Worm (Caenorhabditis elegans): ENCODE measurements around the gene Y42G9A.3.

- TF ChIP-seq flh-1 (GFP tag; optimal IDR thresholded peaks at IDR 0.05) (no peak), mls-2 (tag; optimal IDR thresholded peaks at IDR 0.05) (no peak), lin-13 (tag; optimal IDR thresholded peaks at IDR 0.05) (no peak), ces-1 (GFP tag; optimal IDR thresholded peaks at IDR 0.05) (no peak), snpc-4 (tag; optimal IDR thresholded peaks at IDR 0.05) (no peak), nhr-12 (tag; optimal IDR thresholded peaks at IDR 0.05) (no peak), ceh-43 (GFP tag; optimal IDR thresholded peaks at IDR 0.05) (no peak), M03D4.4 (tag; optimal IDR thresholded peaks at IDR 0.05) (no peak), unc-62 (GFP tag; optimal IDR thresholded peaks at IDR 0.05) (no peak)
Measured at ce11 chrIII:6195718-6196117, 49.7 kb downstream of the Y42G9A.3 start.
